Worm (Caenorhabditis elegans) whole organism, midembryonic: ENCODE data around the gene sdz-11.

Source experiments
- T22C8.4 ChIP-seq: fragments of 200-800 bp; sonication (Bioruptor generic); IDR thresholded peaks from 2 replicates; pipeline ENCODE4 v1.3.6; 2022; ENCODE audit warnings: missing genetic modification characterization, missing compliant biosample characterization
- cog-1 ChIP-seq: sonication (generic microtip); optimal IDR thresholded peaks from 2 replicates; lab custom pipeline; 2016; ENCODE audit warnings: missing genetic modification characterization, missing compliant biosample characterization
- flt-1 ChIP-seq: fragments of 200-800 bp; sonication (Bioruptor generic); IDR thresholded peaks from 2 replicates; pipeline ENCODE4 v1.3.6; 2022; ENCODE audit warnings: missing genetic modification characterization, missing compliant biosample characterization
- klf-2 ChIP-seq: fragments of 200-800 bp; sonication (Bioruptor generic); conservative IDR thresholded peaks from 2 replicates; pipeline ENCODE4 v1.3.6; 2022; ENCODE audit warnings: missing genetic modification reagents, missing genetic modification characterization, missing compliant biosample characterization
- med-1 ChIP-seq: sonication (generic microtip); optimal IDR thresholded peaks from 2 replicates; lab custom pipeline; 2017; ENCODE audit warnings: missing genetic modification characterization, mild to moderate bottlenecking, missing compliant biosample characterization, antibody characterized with exemption, missing genetic modification reagents; ENCODE audit not compliant: insufficient read depth
- ref-1 ChIP-seq: fragments of 200-800 bp; sonication (Bioruptor generic); conservative IDR thresholded peaks from 2 replicates; pipeline ENCODE4 v1.3.6; 2022; ENCODE audit warnings: missing genetic modification reagents, missing genetic modification characterization, missing compliant biosample characterization
- tab-1 ChIP-seq: fragments of 200-800 bp; sonication (Bioruptor generic); IDR thresholded peaks from 2 replicates; pipeline ENCODE4 v1.3.6; 2022; ENCODE audit warnings: missing genetic modification characterization, missing compliant biosample characterization
- ztf-23 ChIP-seq: fragments of 200-800 bp; sonication (Bioruptor generic); IDR thresholded peaks from 2 replicates; pipeline ENCODE4 v1.3.6; 2022; ENCODE audit warnings: missing genetic modification reagents, missing genetic modification characterization, missing compliant biosample characterization
- ztf-29 ChIP-seq: fragments of 200-800 bp; sonication (Bioruptor generic); IDR thresholded peaks from 2 replicates; pipeline ENCODE4 v1.3.6; 2022; ENCODE audit warnings: missing genetic modification reagents, missing genetic modification characterization, missing compliant biosample characterization

The sdz-11 gene

DNA sequence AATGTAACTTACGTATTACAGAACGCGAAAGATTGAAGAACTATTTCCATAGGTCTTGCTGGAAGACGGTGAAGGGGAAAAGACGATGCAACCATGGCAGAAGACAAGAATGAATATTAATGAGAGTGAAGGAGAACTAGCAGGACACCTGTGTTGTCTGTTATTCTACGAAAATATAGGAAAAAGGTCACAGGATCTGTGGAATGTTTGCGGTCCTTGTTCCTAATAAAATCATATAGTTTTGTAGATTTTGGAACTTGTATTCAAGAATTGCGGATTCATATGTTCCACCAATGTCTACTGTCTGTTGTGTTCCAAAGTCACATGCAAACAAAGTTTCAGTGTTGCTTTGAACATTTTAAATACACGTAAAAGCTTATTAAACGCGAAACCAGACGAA lies at the start of gene sdz-11:
Gene sdz-11, minus strand, starts transcription at position 101 of the 400 bp plus-strand sequence.
- TF ChIP-seq ztf-29 (GFP tag; lab: Robert Waterston, UW) (no peak), med-1 (GFP tag; lab: Kevin White, UChicago) (no peak), flt-1 (GFP tag; lab: Robert Waterston, UW) (no peak), ztf-23 (GFP tag; lab: Robert Waterston, UW) (no peak), ref-1 (GFP tag; lab: Robert Waterston, UW) (no peak), T22C8.4 (GFP tag; lab: Robert Waterston, UW) (no peak), tab-1 (GFP tag; lab: Robert Waterston, UW) (no peak), klf-2 (no peak)

DNA sequence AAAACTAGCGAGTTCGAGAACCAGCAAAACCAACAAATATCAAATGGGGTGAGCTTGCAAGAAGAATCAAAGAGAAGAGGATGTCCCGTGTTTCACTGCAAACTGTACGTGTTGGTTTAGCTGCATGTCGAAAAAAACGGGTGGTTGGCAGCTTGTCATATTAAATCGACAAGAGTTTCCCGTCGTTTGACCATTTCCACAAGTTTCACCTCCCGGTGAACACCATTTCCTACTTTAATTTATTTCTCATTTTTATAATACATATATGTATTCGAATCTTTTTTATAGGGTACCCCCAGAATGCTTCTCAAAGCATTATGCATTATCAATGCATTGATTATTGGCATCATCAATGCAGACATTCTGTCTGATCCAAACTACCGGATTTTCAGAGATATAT lies 43.2 kb upstream of the sdz-11 start, which contains the start of gene Y8A9A.2:
Gene Y8A9A.2, plus strand, starts transcription at position 301 of the 400 bp plus-strand sequence.
- TF ChIP-seq klf-2 (no peak), tab-1 (GFP tag; lab: Robert Waterston, UW) (no peak), T22C8.4 (GFP tag; lab: Robert Waterston, UW) (no peak), ztf-23 (GFP tag; lab: Robert Waterston, UW) (no peak), ztf-29 (GFP tag; lab: Robert Waterston, UW) (no peak)

DNA sequence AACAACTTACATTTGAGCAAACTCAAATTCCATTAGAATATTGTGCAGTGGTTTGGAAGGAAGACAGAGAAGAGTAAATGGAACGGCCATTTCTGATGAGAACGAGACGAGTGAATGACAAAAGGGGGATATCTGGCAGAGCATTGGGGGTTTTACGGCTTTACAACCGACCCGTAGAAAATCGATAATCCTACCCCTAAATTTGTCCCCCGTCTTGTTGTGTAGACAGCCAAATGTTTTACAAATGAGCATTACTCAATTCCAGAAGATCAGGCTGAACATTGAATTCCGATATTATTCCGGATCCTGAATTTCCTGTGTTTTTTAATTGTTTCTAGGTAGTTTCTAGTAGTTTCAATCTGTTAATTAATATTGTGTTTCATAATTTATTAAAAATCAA lies 41.3 kb upstream of the sdz-11 start, which contains the start of gene fbxb-99:
Gene fbxb-99, minus strand, starts transcription at position 101 of the 400 bp plus-strand sequence.
- TF ChIP-seq ztf-29 (GFP tag; lab: Robert Waterston, UW) = no peak
- no peak for TF ChIP-seq ref-1 (GFP tag; lab: Robert Waterston, UW)
- no peak for TF ChIP-seq tab-1 (GFP tag; lab: Robert Waterston, UW)
- no peak for TF ChIP-seq T22C8.4 (GFP tag; lab: Robert Waterston, UW)
- no peak for TF ChIP-seq ztf-23 (GFP tag; lab: Robert Waterston, UW)
- TF ChIP-seq klf-2 = no peak
- TF ChIP-seq flt-1 (GFP tag; lab: Robert Waterston, UW) = no peak
- no peak for TF ChIP-seq cog-1
- TF ChIP-seq med-1 (GFP tag; lab: Kevin White, UChicago) = no peak

DNA sequence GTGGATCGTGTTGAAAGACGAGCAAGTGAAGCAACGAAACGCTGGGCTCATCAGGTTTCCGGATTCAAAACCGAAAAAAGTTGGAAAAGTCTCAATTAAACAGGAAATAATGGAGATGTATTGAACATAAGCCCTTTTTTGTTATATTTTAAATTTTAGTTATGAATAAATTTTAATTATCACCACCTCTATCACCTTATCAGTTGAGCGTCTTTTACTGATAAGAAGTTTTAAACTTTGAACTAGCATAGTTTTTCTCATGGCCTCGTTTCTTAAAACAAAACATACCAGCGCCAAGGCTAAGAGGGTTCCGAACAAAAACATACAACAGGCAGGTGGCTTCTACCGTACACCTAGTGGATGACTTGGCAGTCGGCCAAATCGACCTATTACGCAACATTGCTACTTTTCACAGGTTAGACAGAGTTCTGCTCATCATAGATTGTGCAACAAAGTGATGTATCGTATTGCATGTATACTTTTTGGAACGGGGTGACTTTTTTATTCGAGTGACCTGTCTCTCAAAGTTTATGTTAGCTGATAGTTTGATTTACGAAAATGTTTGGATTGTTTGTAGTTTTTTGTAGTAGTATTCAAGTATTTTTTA lies 36.4 kb upstream of the sdz-11 start:
- TF ChIP-seq cog-1 (no peak), med-1 (GFP tag; lab: Kevin White, UChicago) (no peak), klf-2 (no peak), T22C8.4 (GFP tag; lab: Robert Waterston, UW) (no peak), ztf-23 (GFP tag; lab: Robert Waterston, UW) (no peak), tab-1 (GFP tag; lab: Robert Waterston, UW) (no peak), ztf-29 (GFP tag; lab: Robert Waterston, UW) (no peak), flt-1 (GFP tag; lab: Robert Waterston, UW) (no peak), ref-1 (GFP tag; lab: Robert Waterston, UW) (no peak)

DNA sequence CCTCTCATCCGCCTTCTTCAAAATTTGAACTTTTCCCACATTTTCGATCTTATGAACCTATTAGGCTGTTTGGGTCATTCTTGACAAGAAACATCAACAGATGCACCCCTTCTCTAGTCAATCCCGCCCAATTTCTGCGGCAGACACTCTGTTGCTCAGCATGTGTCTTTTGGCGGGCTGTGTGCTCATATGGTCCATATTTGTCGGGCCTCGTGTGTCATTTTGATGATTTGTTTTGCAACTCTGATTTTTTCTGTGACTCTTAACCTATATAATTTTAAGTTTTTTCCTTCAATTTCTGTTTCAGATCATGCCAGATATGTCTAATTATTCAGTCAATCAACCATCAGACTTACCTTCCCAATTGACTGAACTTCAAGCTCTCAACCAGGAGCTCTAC lies 35.1 kb upstream of the sdz-11 start, which contains the start of gene T24E12.13:
Gene T24E12.13, plus strand, starts transcription at position 301 of the 400 bp plus-strand sequence.
- no peak for TF ChIP-seq cog-1
- no peak for TF ChIP-seq klf-2
- no peak for TF ChIP-seq T22C8.4 (GFP tag; lab: Robert Waterston, UW)
- no peak for TF ChIP-seq ztf-23 (GFP tag; lab: Robert Waterston, UW)
- no peak for TF ChIP-seq flt-1 (GFP tag; lab: Robert Waterston, UW)

DNA sequence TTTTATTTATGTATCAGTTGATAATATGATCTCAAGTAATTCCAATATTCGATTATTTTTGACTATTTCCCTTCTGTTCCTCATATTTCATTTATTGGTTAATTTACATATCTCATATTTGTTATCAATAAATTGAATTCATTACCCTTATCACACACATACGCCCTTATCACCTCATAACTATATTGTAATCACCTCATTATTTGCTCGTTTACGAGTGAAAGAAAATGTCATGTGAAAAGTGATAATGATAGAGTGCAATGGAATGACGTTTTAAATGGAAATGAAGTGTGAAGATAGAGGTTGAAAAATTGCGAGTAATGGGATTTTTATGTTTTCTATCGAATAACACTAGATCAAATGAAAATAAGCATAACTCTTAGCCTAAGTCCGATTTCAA lies 34.5 kb upstream of the sdz-11 start:
- no peak for TF ChIP-seq ref-1 (GFP tag; lab: Robert Waterston, UW)
- no peak for TF ChIP-seq ztf-23 (GFP tag; lab: Robert Waterston, UW)
- TF ChIP-seq tab-1 (GFP tag; lab: Robert Waterston, UW) = no peak
- TF ChIP-seq cog-1 = no peak
- no peak for TF ChIP-seq klf-2
- no peak for TF ChIP-seq T22C8.4 (GFP tag; lab: Robert Waterston, UW)
- no peak for TF ChIP-seq flt-1 (GFP tag; lab: Robert Waterston, UW)
- no peak for TF ChIP-seq med-1 (GFP tag; lab: Kevin White, UChicago)
- no peak for TF ChIP-seq ztf-29 (GFP tag; lab: Robert Waterston, UW)

DNA sequence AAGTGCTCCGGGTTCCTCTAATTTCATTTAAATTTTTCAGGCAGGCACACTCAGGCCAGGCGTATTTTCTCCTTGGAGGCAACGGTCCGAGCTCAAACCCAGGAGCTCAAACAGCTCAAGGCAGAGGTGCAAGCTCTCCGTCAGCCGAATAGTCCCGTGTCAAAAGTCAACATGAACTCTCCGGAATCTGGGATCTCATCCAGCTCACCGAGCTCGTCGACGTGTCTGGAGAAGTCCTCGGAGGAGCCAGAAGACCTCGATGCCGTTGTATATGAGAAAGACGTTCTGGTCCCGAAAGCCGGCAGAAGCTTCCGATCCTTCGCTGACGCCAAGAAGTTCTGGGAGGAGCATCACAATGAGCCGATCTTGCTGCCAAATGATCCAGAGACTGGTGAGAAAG lies 33.7 kb upstream of the sdz-11 start:
- TF ChIP-seq klf-2 (no peak), med-1 (GFP tag; lab: Kevin White, UChicago) (no peak), flt-1 (GFP tag; lab: Robert Waterston, UW) (no peak), ref-1 (GFP tag; lab: Robert Waterston, UW) (no peak), tab-1 (GFP tag; lab: Robert Waterston, UW) (no peak), ztf-23 (GFP tag; lab: Robert Waterston, UW) (no peak), cog-1 (no peak), ztf-29 (GFP tag; lab: Robert Waterston, UW) (no peak)

DNA sequence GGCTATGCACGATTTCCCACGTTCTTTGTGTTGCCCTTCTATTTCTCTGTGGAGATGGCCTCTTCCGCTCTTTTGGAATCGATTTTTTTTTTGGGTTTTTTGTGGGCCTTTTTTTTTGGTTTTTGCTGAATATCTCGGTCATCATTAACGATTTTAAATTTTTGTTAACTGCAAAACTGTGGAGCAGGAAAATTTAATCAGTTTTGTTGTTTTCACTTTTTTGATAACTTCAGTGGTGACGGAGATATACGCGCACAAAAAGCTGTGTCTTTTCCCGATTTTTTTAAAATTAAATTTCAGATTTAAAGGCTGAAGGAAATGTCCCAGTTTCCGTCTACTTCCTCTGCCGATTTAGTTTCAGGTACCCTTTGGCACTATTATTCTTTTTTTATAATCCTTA lies 33.2 kb upstream of the sdz-11 start, which contains the start of gene T24E12.1:
Gene T24E12.1, plus strand, starts transcription at position 301 of the 400 bp plus-strand sequence.
- TF ChIP-seq klf-2 (no peak), med-1 (GFP tag; lab: Kevin White, UChicago) (no peak), T22C8.4 (GFP tag; lab: Robert Waterston, UW) (no peak), ztf-29 (GFP tag; lab: Robert Waterston, UW) (no peak), ref-1 (GFP tag; lab: Robert Waterston, UW) (no peak), tab-1 (GFP tag; lab: Robert Waterston, UW) (no peak), ztf-23 (GFP tag; lab: Robert Waterston, UW) (no peak), cog-1 (no peak), flt-1 (GFP tag; lab: Robert Waterston, UW) (no peak)

DNA sequence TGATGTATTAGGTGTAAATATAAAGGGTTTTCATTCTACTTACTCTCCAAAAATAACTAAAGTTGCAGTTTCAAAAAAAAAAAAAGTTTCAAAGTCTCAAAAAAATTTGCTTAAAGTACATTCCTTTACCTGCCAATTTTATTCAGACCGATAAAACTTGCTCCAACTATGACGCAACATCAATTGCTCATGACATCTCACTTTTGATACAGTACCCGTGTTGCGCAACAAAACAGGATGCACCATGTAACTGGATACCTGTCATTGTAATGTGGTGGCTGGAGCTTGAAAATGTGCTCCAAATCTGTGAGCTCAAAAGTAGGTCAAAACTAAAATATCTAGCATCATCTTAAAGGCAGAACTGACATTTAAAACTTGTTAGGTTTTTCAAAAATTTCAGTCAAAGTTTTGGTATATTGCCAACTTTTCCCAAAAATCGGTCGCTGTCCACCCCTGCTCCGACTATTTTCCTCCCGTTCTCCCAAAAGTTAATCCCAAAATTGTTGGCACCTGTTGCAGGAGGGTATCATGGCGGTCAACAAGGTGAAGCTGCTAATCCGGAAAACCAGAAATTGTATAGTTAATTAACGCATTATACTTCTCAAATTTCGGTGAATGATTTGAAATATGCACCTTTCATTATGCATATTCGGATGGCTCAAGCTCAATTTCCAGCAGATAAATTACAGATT lies 30.4 kb upstream of the sdz-11 start, which contains the start of gene T24E12.2:
Gene T24E12.2, plus strand, starts transcription at position 642 of the 692 bp plus-strand sequence.
- no peak for TF ChIP-seq klf-2
- no peak for TF ChIP-seq ztf-23 (GFP tag; lab: Robert Waterston, UW)
- no peak for TF ChIP-seq ztf-29 (GFP tag; lab: Robert Waterston, UW)
